Fruit fly (Drosophila melanogaster): ENCODE results near the gene Nubp1.

DNA sequence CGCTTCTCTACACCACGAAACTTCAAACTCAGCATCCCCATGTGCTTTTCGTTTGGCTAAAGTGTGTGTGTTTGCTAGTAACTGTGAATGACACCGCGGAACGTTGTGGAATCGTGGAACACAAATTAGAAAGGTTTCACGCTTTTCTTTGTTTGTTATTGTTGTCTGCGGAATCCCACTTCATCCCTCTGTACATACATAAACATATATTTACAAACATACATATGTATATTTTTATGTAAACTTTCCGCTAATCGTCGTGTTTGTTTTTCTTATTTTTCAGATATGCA is 41.8 kb upstream of the Nubp1 start:
- no peak for TF ChIP-seq insv (optimal IDR thresholded peaks at IDR 0.05)
- no peak for TF ChIP-seq Sin3A (optimal IDR thresholded peaks at IDR 0.05)
- no peak for TF ChIP-seq h (optimal IDR thresholded peaks at IDR 0.05)
- TF ChIP-seq psq (optimal IDR thresholded peaks at IDR 0.05) = no peak
- no peak for TF ChIP-seq ttk (optimal IDR thresholded peaks at IDR 0.05)
